Worm (Caenorhabditis elegans): ENCODE data around the gene F07C6.2.

- no peak for TF ChIP-seq lag-1 (GFP tag; IDR thresholded peaks at IDR 0.05)
- no peak for TF ChIP-seq ztf-25 (GFP tag; IDR thresholded peaks at IDR 0.05)
- no peak for TF ChIP-seq snpc-4 (GFP tag; optimal IDR thresholded peaks at IDR 0.05)
- no peak for TF ChIP-seq snpc-4 (tag; optimal IDR thresholded peaks at IDR 0.05)
These were observed 36.8 kb upstream of the F07C6.2 start for ce11 chrIV:12754170-12754569.
